Worm (Caenorhabditis elegans) whole organism, L4 larva: ENCODE results near the gene let-60.

ENCODE experiments used
- ama-1 ChIP-seq: fragments of 150-350 bp; optimal IDR thresholded peaks from 2 replicates; lab custom pipeline; 2014; ENCODE audit warnings: inconsistent platforms, mixed read lengths
- mep-1 ChIP-seq: fragments of 150-350 bp; sonication (generic microtip); optimal IDR thresholded peaks from 3 replicates; lab custom pipeline; 2014; ENCODE audit warnings: missing biosample characterization, missing genetic modification characterization
- skn-1 ChIP-seq: fragments of 150-350 bp; optimal IDR thresholded peaks from 2 replicates; lab custom pipeline; 2014; ENCODE audit warnings: missing biosample characterization, missing genetic modification characterization

- TF ChIP-seq ama-1 (lab: Kevin White, UChicago), result no peak
- no peak for TF ChIP-seq mep-1
- no peak for TF ChIP-seq skn-1 (tag; lab: Kevin White, UChicago)
Observed at ce11 chrIV:11640915-11641314, 50.0 kb downstream of the let-60 start, which contains the start of gene ttr-50.
